Worm (Caenorhabditis elegans) whole organism, late embryonic: ENCODE data around the gene W09D6.4.

Experiments
- C08G9.2 ChIP-seq: sonication (generic microtip); optimal IDR thresholded peaks from 2 replicates; lab custom pipeline; 2016; ENCODE audit warnings: mild to moderate bottlenecking, missing genetic modification characterization, moderate library complexity, missing compliant biosample characterization
- C38D4.7 ChIP-seq: fragments of 200-800 bp; sonication (Bioruptor generic); optimal IDR thresholded peaks from 2 replicates; lab custom pipeline; 2018; ENCODE audit warnings: mild to moderate bottlenecking, missing genetic modification characterization, moderate library complexity, missing compliant biosample characterization
- K02D7.2 ChIP-seq: sonication (generic microtip); optimal IDR thresholded peaks from 2 replicates; lab custom pipeline; 2017; ENCODE audit warnings: mild to moderate bottlenecking, missing genetic modification characterization, missing compliant biosample characterization
- K09A11.1 ChIP-seq: sonication (generic microtip); optimal IDR thresholded peaks from 2 replicates; lab custom pipeline; 2017; ENCODE audit warnings: antibody characterized with exemption, mild to moderate bottlenecking, missing genetic modification characterization, missing compliant biosample characterization; ENCODE audit not compliant: insufficient read depth
- T23F11.4 ChIP-seq: fragments of 200-800 bp; sonication (Bioruptor generic); optimal IDR thresholded peaks from 2 replicates; lab custom pipeline; 2018; ENCODE audit warnings: mild to moderate bottlenecking, missing genetic modification characterization, missing compliant biosample characterization
- Y22D7AL.16 ChIP-seq: sonication (generic microtip); optimal IDR thresholded peaks from 2 replicates; lab custom pipeline; 2016; ENCODE audit warnings: missing genetic modification characterization, missing compliant biosample characterization
- ahr-1 ChIP-seq: sonication (generic microtip); optimal IDR thresholded peaks from 2 replicates; lab custom pipeline; 2016; ENCODE audit warnings: missing genetic modification characterization, missing compliant biosample characterization
- ama-1 ChIP-seq: fragments of 150-350 bp; optimal IDR thresholded peaks from 2 replicates; lab custom pipeline; 2014
- ceh-14 ChIP-seq: sonication (generic microtip); optimal IDR thresholded peaks from 2 replicates; lab custom pipeline; 2016; ENCODE audit warnings: missing genotype, missing genetic modification characterization, missing compliant biosample characterization
- ceh-18 ChIP-seq: sonication (generic microtip); optimal IDR thresholded peaks from 2 replicates; lab custom pipeline; 2016; ENCODE audit warnings: missing genetic modification characterization, missing compliant biosample characterization
- ceh-19 ChIP-seq: fragments of 200-800 bp; sonication (Bioruptor generic); optimal IDR thresholded peaks from 2 replicates; lab custom pipeline; 2018; ENCODE audit warnings: mild to moderate bottlenecking, missing genetic modification characterization, missing compliant biosample characterization
- ceh-22 ChIP-seq: sonication (generic microtip); optimal IDR thresholded peaks from 2 replicates; lab custom pipeline; 2017; ENCODE audit warnings: missing biosample characterization, missing genetic modification characterization
- ceh-31 ChIP-seq: sonication (generic microtip); optimal IDR thresholded peaks from 2 replicates; lab custom pipeline; 2016; ENCODE audit warnings: missing genetic modification characterization, missing compliant biosample characterization
- ceh-45 ChIP-seq: fragments of 200-800 bp; sonication (Bioruptor generic); IDR thresholded peaks from 2 replicates; pipeline ENCODE4 v1.3.6; 2022; ENCODE audit warnings: missing genetic modification reagents, missing genetic modification characterization, missing compliant biosample characterization
- ceh-9 ChIP-seq: sonication (generic microtip); optimal IDR thresholded peaks from 2 replicates; lab custom pipeline; 2016; ENCODE audit warnings: mild to moderate bottlenecking, missing genetic modification characterization, inconsistent platforms, missing compliant biosample characterization
- che-1 ChIP-seq: sonication (generic microtip); optimal IDR thresholded peaks from 2 replicates; lab custom pipeline; 2016; ENCODE audit warnings: mild to moderate bottlenecking, missing genetic modification characterization, missing compliant biosample characterization
- dmd-4 ChIP-seq: sonication (generic microtip); optimal IDR thresholded peaks from 2 replicates; lab custom pipeline; 2016; ENCODE audit warnings: borderline replicate concordance, missing genetic modification characterization, missing compliant biosample characterization
- dve-1 ChIP-seq: sonication (generic microtip); optimal IDR thresholded peaks from 2 replicates; lab custom pipeline; 2017; ENCODE audit warnings: antibody characterized with exemption, mild to moderate bottlenecking, missing genetic modification characterization, missing compliant biosample characterization
- elt-2 ChIP-seq: sonication (generic microtip); optimal IDR thresholded peaks from 2 replicates; lab custom pipeline; 2016; ENCODE audit warnings: missing genetic modification reagents, missing genetic modification characterization, missing compliant biosample characterization
- ets-4 ChIP-seq: sonication (generic microtip); optimal IDR thresholded peaks from 2 replicates; lab custom pipeline; 2016; ENCODE audit warnings: missing genetic modification characterization, missing compliant biosample characterization
- gmeb-2 ChIP-seq: sonication (generic microtip); optimal IDR thresholded peaks from 2 replicates; lab custom pipeline; 2016; ENCODE audit warnings: missing genetic modification characterization, inconsistent platforms, missing compliant biosample characterization
- hlh-13 ChIP-seq: fragments of 200-800 bp; sonication (Bioruptor generic); optimal IDR thresholded peaks from 2 replicates; lab custom pipeline; 2018; ENCODE audit warnings: mild to moderate bottlenecking, missing genetic modification characterization, missing compliant biosample characterization
- hlh-15 ChIP-seq: sonication (generic microtip); optimal IDR thresholded peaks from 2 replicates; lab custom pipeline; 2016; ENCODE audit warnings: missing genetic modification characterization, missing compliant biosample characterization
- hlh-30 ChIP-seq: sonication (generic microtip); optimal IDR thresholded peaks from 2 replicates; lab custom pipeline; 2017; ENCODE audit warnings: antibody characterized with exemption, missing genetic modification characterization, missing compliant biosample characterization; ENCODE audit not compliant: insufficient read depth
- lim-6 ChIP-seq: sonication (generic microtip); optimal IDR thresholded peaks from 2 replicates; lab custom pipeline; 2016; ENCODE audit warnings: missing genetic modification characterization, missing compliant biosample characterization
- lin-11 ChIP-seq: fragments of 200-800 bp; sonication (Bioruptor generic); optimal IDR thresholded peaks from 2 replicates; lab custom pipeline; 2018; ENCODE audit warnings: mild to moderate bottlenecking, missing genetic modification characterization, missing compliant biosample characterization
- madf-2 ChIP-seq: sonication (generic microtip); optimal IDR thresholded peaks from 2 replicates; lab custom pipeline; 2017; ENCODE audit warnings: missing genetic modification characterization, missing compliant biosample characterization
- nhr-11 ChIP-seq: fragments of 150-350 bp; optimal IDR thresholded peaks from 2 replicates; lab custom pipeline; 2014; ENCODE audit warnings: missing biosample characterization, missing genetic modification characterization
- nhr-232 ChIP-seq: sonication (generic microtip); optimal IDR thresholded peaks from 2 replicates; lab custom pipeline; 2016; ENCODE audit warnings: missing genetic modification characterization, missing compliant biosample characterization
- npax-4 ChIP-seq: sonication (generic microtip); optimal IDR thresholded peaks from 2 replicates; lab custom pipeline; 2016; ENCODE audit warnings: missing genetic modification characterization, missing compliant biosample characterization
- odd-2 ChIP-seq: sonication (generic microtip); optimal IDR thresholded peaks from 2 replicates; lab custom pipeline; 2017; ENCODE audit warnings: antibody characterized with exemption, mild to moderate bottlenecking, missing genetic modification characterization, missing compliant biosample characterization
- pat-9 ChIP-seq: fragments of 200-800 bp; sonication (Bioruptor generic); optimal IDR thresholded peaks from 2 replicates; lab custom pipeline; 2018; ENCODE audit warnings: mild to moderate bottlenecking, missing genetic modification characterization, moderate library complexity, missing compliant biosample characterization
- pha-2 ChIP-seq: sonication (generic microtip); optimal IDR thresholded peaks from 2 replicates; lab custom pipeline; 2017; ENCODE audit warnings: mild to moderate bottlenecking, missing genetic modification characterization, missing compliant biosample characterization
- pha-4 ChIP-seq: fragments of 150-350 bp; optimal IDR thresholded peaks from 2 replicates; lab custom pipeline; 2018; ENCODE audit warnings: missing biosample characterization, missing genetic modification reagents, missing genetic modification characterization
- pqm-1 ChIP-seq: sonication (generic microtip); optimal IDR thresholded peaks from 2 replicates; lab custom pipeline; 2016; ENCODE audit warnings: missing genetic modification characterization, missing compliant biosample characterization
- pros-1 ChIP-seq: fragments of 150-350 bp; optimal IDR thresholded peaks from 2 replicates; lab custom pipeline; 2014; ENCODE audit warnings: missing biosample characterization, missing genetic modification reagents, missing genetic modification characterization
- ref-2 ChIP-seq: sonication (generic microtip); optimal IDR thresholded peaks from 2 replicates; lab custom pipeline; 2016; ENCODE audit warnings: missing genetic modification characterization, missing compliant biosample characterization
- rnt-1 ChIP-seq: sonication (generic microtip); optimal IDR thresholded peaks from 2 replicates; lab custom pipeline; 2016; ENCODE audit warnings: missing genetic modification characterization, missing compliant biosample characterization
- sdc-2 ChIP-seq: sonication (generic microtip); optimal IDR thresholded peaks from 2 replicates; lab custom pipeline; 2016; ENCODE audit warnings: missing genotype, missing genetic modification characterization, missing compliant biosample characterization
- sox-2 ChIP-seq: fragments of 200-800 bp; sonication (Bioruptor generic); IDR thresholded peaks from 2 replicates; pipeline ENCODE4 v1.3.6; 2022; ENCODE audit warnings: missing genetic modification reagents, missing genetic modification characterization, missing compliant biosample characterization
- sox-4 ChIP-seq: sonication (generic microtip); optimal IDR thresholded peaks from 2 replicates; lab custom pipeline; 2017; ENCODE audit warnings: mild to moderate bottlenecking, missing genetic modification characterization, inconsistent platforms, missing compliant biosample characterization
- syd-9 ChIP-seq: sonication (generic microtip); optimal IDR thresholded peaks from 2 replicates; lab custom pipeline; 2016; ENCODE audit warnings: mild to moderate bottlenecking, missing genetic modification characterization, moderate library complexity, missing compliant biosample characterization
- tbx-2 ChIP-seq: sonication (generic microtip); optimal IDR thresholded peaks from 2 replicates; lab custom pipeline; 2016; ENCODE audit warnings: missing genetic modification characterization, missing compliant biosample characterization
- ttx-3 ChIP-seq: sonication (generic microtip); optimal IDR thresholded peaks from 2 replicates; lab custom pipeline; 2016; ENCODE audit warnings: missing genetic modification reagents, missing genetic modification characterization, missing compliant biosample characterization
- unc-3 ChIP-seq, 2 experiments: fragments of 200-800 bp in 1 of 2; sonication (Bioruptor generic) in 1 of 2; sonication (generic microtip) in 1 of 2; conservative IDR thresholded peaks in 1 of 2; optimal IDR thresholded peaks in 1 of 2; 2 replicates each; pipeline versions ENCODE4 v1.3.6 to Lab custom; 2016 to 2022; ENCODE audit warnings: missing compliant biosample characterization in 2 of 2, missing genetic modification characterization in 2 of 2, missing genetic modification reagents in 1 of 2
- unc-55 ChIP-seq: sonication (generic microtip); optimal IDR thresholded peaks from 2 replicates; lab custom pipeline; 2017; ENCODE audit warnings: missing biosample characterization, missing genetic modification reagents, missing genetic modification characterization
- unc-86 ChIP-seq: sonication (generic microtip); optimal IDR thresholded peaks from 2 replicates; lab custom pipeline; 2016; ENCODE audit warnings: missing genetic modification characterization, missing compliant biosample characterization
- zip-5 ChIP-seq: sonication (generic microtip); optimal IDR thresholded peaks from 2 replicates; lab custom pipeline; 2016; ENCODE audit warnings: missing genetic modification characterization, missing compliant biosample characterization
- ztf-16 ChIP-seq: sonication (generic microtip); optimal IDR thresholded peaks from 2 replicates; lab custom pipeline; 2017; ENCODE audit warnings: missing genetic modification characterization, missing compliant biosample characterization

Gene W09D6.4

DNA sequence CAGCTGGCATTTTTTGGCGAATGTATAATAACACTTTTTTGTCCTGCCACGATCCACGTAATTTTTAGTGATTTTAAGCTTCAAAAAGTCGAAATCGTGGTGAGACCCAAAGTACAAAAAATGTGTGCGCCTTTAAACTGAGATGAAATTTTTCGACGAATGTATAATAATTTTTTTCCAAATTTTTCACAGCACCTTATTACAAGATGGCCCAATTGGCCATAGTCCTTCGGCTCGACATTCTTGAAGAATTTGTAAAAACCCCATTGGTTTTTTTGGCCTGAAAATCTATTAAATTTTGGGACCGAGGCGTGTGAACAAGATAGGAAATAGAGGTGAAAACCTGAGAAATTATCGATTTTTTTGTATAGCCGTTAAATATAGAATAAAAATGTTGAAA lies 36.4 kb downstream of the W09D6.4 start:
- TF ChIP-seq che-1 (no peak), K09A11.1 (tag; lab: Kevin White, UChicago) (no peak), ref-2 (tag; lab: Kevin White, UChicago) (no peak), unc-3 (GFP tag; conservative IDR thresholded peaks at IDR 0.05; lab: Robert Waterston, UW) (no peak), unc-3 (tag; optimal IDR thresholded peaks at IDR 0.05; lab: Kevin White, UChicago) (no peak), tbx-2 (no peak), ceh-14 (tag; lab: Kevin White, UChicago) (no peak), ceh-19 (GFP tag; lab: Kevin White, UChicago) (no peak)

DNA sequence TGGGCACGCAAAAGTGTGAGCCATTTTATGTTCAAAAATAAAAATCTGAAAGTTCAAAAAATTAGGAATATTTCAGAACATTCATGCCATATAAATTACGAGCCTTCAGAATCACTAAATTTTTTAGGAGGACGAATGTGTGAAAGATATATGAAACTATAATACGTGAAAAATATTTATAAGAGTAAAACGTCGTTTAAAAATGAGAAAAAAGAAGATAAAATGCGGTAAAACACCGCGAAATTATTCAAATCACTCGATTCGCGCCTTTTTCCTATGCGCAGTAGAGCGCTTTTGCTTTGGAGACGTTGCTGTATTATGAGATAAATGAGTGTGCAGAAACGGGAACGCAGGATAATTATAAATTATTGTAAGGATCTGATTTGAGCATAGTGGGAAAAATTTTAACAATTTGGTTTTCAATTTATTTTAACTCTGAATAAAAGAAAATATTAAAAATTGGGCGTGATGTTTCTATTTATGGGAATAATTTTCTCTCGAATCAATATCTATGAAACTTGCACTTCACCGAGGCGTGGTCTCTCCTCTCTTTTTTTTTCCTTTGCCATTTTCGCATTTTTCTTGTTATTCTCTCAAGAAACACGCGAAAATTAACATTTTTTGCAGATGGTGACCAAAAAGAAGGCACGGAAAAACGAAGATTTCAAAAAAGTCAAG lies 39.8 kb downstream of the W09D6.4 start, which contains the start of the genes sup-35 and Y48A6C.4:
TSS of gene sup-35 (minus strand) at position 51 of the 678 bp plus-strand sequence.
TSS of gene Y48A6C.4 (plus strand) at position 628 of the 678 bp plus-strand sequence.
- TF ChIP-seq pros-1 (no peak), ceh-22 (no peak), sdc-2 (tag; lab: Kevin White, UChicago) (peak; percentile 19), pha-2 (peak; percentile 72), ama-1 (lab: Kevin White, UChicago) (no peak), hlh-13 (GFP tag; lab: Kevin White, UChicago) (no peak), sox-4 (tag; lab: Kevin White, UChicago) (no peak), odd-2 (tag; lab: Kevin White, UChicago) (no peak), zip-5 (tag; lab: Kevin White, UChicago) (peak; percentile 97), nhr-11 (tag; lab: Kevin White, UChicago) (no peak), syd-9 (peak; percentile 30), ets-4 (tag; lab: Kevin White, UChicago) (peak; percentile 97), ahr-1 (tag; lab: Kevin White, UChicago) (peak; percentile 96), unc-86 (tag; lab: Kevin White, UChicago) (peak; percentile 83), ref-2 (tag; lab: Kevin White, UChicago) (peak; percentile 97), ceh-9 (tag; lab: Kevin White, UChicago) (no peak), ceh-18 (peak; percentile 74), ttx-3 (peak; percentile 59), dmd-4 (tag; lab: Kevin White, UChicago) (peak; percentile 40), C38D4.7 (GFP tag; lab: Kevin White, UChicago) (peak; percentile 55), pat-9 (no peak), hlh-30 (tag; lab: Kevin White, UChicago) (no peak), dve-1 (no peak), tbx-2 (peak; percentile 98), che-1 (peak; percentile 26), Y22D7AL.16 (tag; lab: Kevin White, UChicago) (no peak), hlh-15 (tag; lab: Kevin White, UChicago) (peak; percentile 82), nhr-232 (tag; lab: Kevin White, UChicago) (no peak), sox-2 (GFP tag; lab: Robert Waterston, UW) (no peak), ceh-31 (peak; percentile 99), lim-6 (tag; lab: Kevin White, UChicago) (peak; percentile 95), lin-11 (tag; lab: Kevin White, UChicago) (no peak), gmeb-2 (tag; lab: Kevin White, UChicago) (no peak), ceh-14 (tag; lab: Kevin White, UChicago) (peak; percentile 96), elt-2 (tag; lab: Kevin White, UChicago) (peak; percentile 95), rnt-1 (peak; percentile 84), K02D7.2 (peak; percentile 47), ceh-19 (GFP tag; lab: Kevin White, UChicago) (peak; percentile 58), unc-55 (GFP tag; lab: Kevin White, UChicago) (peak; percentile 11), T23F11.4 (GFP tag; lab: Kevin White, UChicago) (no peak), pqm-1 (peak; percentile 86), ceh-45 (no peak), ztf-16 (tag; lab: Kevin White, UChicago) (peak; percentile 70), madf-2 (tag; lab: Kevin White, UChicago) (peak; percentile 13), npax-4 (peak; percentile 60), pha-4 (tag; lab: Kevin White, UChicago) (no peak), C08G9.2 (tag; lab: Kevin White, UChicago) (peak; percentile 95)
